Fruit fly (Drosophila melanogaster) whole organism, embryonic: ENCODE data around the gene CG3184.
A peak's percentile ranks its signal among the peaks of the same experiment; 100 is the strongest.

ENCODE experiments used
- Ada2b ChIP-seq: fragments of 200-800 bp; sonication (Bioruptor generic); IDR thresholded peaks from 2 replicates; pipeline ENCODE4 v1.3.6; 2022; ENCODE audit warnings: missing biosample characterization, missing genetic modification characterization
- Atf6 ChIP-seq: fragments of 200-800 bp; sonication (Bioruptor generic); IDR thresholded peaks from 2 replicates; pipeline ENCODE4 v1.3.6; 2022; ENCODE audit warnings: missing biosample characterization, missing genetic modification characterization
- B-H1 ChIP-seq: fragments of 200-800 bp; sonication (Bioruptor generic); IDR thresholded peaks from 3 replicates; pipeline ENCODE4 v1.3.6; 2022; ENCODE audit warnings: missing biosample characterization, missing genetic modification characterization
- C15 ChIP-seq: fragments of 200-800 bp; sonication (Bioruptor generic); IDR thresholded peaks from 3 replicates; pipeline ENCODE4 v1.3.6; 2022; ENCODE audit warnings: missing biosample characterization, missing genetic modification characterization
- CG10565 ChIP-seq: fragments of 200-800 bp; sonication (Bioruptor generic); optimal IDR thresholded peaks from 3 replicates; lab custom pipeline; 2016; ENCODE audit warnings: missing biosample characterization, mild to moderate bottlenecking, missing genetic modification characterization
- CG11560 ChIP-seq: fragments of 200-800 bp; sonication (Bioruptor generic); IDR thresholded peaks from 3 replicates; pipeline ENCODE4 v1.3.6; 2022; ENCODE audit warnings: missing biosample characterization, missing genetic modification characterization
- CG15696 ChIP-seq: fragments of 200-800 bp; sonication (Bioruptor generic); optimal IDR thresholded peaks from 2 replicates; lab custom pipeline; 2019; ENCODE audit warnings: missing biosample characterization, mild to moderate bottlenecking, missing genetic modification characterization, moderate library complexity
- CG17829 ChIP-seq: fragments of 200-800 bp; optimal IDR thresholded peaks from 2 replicates; lab custom pipeline; 2019; ENCODE audit warnings: missing biosample characterization, mild to moderate bottlenecking, missing genetic modification characterization, moderate library complexity
- CG2202 ChIP-seq: fragments of 200-800 bp; sonication (Bioruptor generic); optimal IDR thresholded peaks from 2 replicates; lab custom pipeline; 2018; ENCODE audit warnings: missing biosample characterization, mild to moderate bottlenecking, missing genetic modification characterization
- CG2875 ChIP-seq: fragments of 200-800 bp; sonication (Bioruptor generic); optimal IDR thresholded peaks from 2 replicates; lab custom pipeline; 2017; ENCODE audit warnings: missing biosample characterization, mild to moderate bottlenecking, missing genetic modification characterization, missing genetic modification reagents
- CG32772 ChIP-seq: fragments of 200-800 bp; sonication (Bioruptor generic); IDR thresholded peaks from 2 replicates; pipeline ENCODE4 v1.3.6; 2022; ENCODE audit warnings: missing biosample characterization, missing genetic modification characterization
- CG3838 ChIP-seq: fragments of 200-800 bp; sonication (Bioruptor generic); optimal IDR thresholded peaks from 3 replicates; lab custom pipeline; 2016; ENCODE audit warnings: missing biosample characterization, missing genetic modification characterization
- CG4820 ChIP-seq: fragments of 200-800 bp; sonication (Bioruptor generic); optimal IDR thresholded peaks from 3 replicates; lab custom pipeline; 2016; ENCODE audit warnings: missing biosample characterization, missing genetic modification characterization
- CG6654 ChIP-seq: fragments of 200-800 bp; sonication (Bioruptor generic); optimal IDR thresholded peaks from 2 replicates; lab custom pipeline; 2017; ENCODE audit warnings: missing biosample characterization, mild to moderate bottlenecking, missing genetic modification characterization
- CG7745 ChIP-seq: fragments of 200-800 bp; sonication (Bioruptor generic); optimal IDR thresholded peaks from 2 replicates; lab custom pipeline; 2018; ENCODE audit warnings: missing biosample characterization, mild to moderate bottlenecking, missing genetic modification characterization, moderate library complexity
- CG7987 ChIP-seq: fragments of 200-800 bp; sonication (Bioruptor generic); optimal IDR thresholded peaks from 2 replicates; lab custom pipeline; 2018; ENCODE audit warnings: missing biosample characterization, mild to moderate bottlenecking, missing genetic modification characterization, moderate library complexity
- CG9215 ChIP-seq: fragments of 200-800 bp; sonication (Bioruptor generic); IDR thresholded peaks from 2 replicates; pipeline ENCODE4 v1.3.6; 2022; ENCODE audit warnings: missing biosample characterization, missing genetic modification characterization
- Dad ChIP-seq: fragments of 200-800 bp; sonication (Bioruptor generic); optimal IDR thresholded peaks from 3 replicates; lab custom pipeline; 2016; ENCODE audit warnings: missing biosample characterization, missing genetic modification characterization
- Dbx ChIP-seq: fragments of 200-800 bp; sonication (Bioruptor generic); IDR thresholded peaks from 3 replicates; pipeline ENCODE4 v1.3.6; 2022; ENCODE audit warnings: missing biosample characterization, missing genetic modification characterization
- Dip3 ChIP-seq: fragments of 200-800 bp; sonication (Bioruptor generic); optimal IDR thresholded peaks from 3 replicates; lab custom pipeline; 2016; ENCODE audit warnings: missing biosample characterization, missing genetic modification characterization
- Doc2 ChIP-seq: fragments of 200-800 bp; sonication (Bioruptor generic); IDR thresholded peaks from 2 replicates; pipeline ENCODE4 v1.3.6; 2022; ENCODE audit warnings: missing biosample characterization, missing genetic modification characterization
- Fer1 ChIP-seq: fragments of 200-800 bp; sonication (Bioruptor generic); optimal IDR thresholded peaks from 2 replicates; lab custom pipeline; 2017; ENCODE audit warnings: missing biosample characterization, mild to moderate bottlenecking, missing genetic modification characterization
- HLHmδ ChIP-seq: fragments of 200-800 bp; sonication (Bioruptor generic); optimal IDR thresholded peaks from 2 replicates; lab custom pipeline; 2018; ENCODE audit warnings: missing biosample characterization, mild to moderate bottlenecking, missing genetic modification characterization, moderate library complexity
- Hey ChIP-seq: fragments of 200-800 bp; sonication (Bioruptor generic); optimal IDR thresholded peaks from 3 replicates; lab custom pipeline; 2018; ENCODE audit warnings: missing biosample characterization, mild to moderate bottlenecking, missing genetic modification characterization
- Hr39 ChIP-seq: fragments of >200 bp; optimal IDR thresholded peaks from 2 replicates; lab custom pipeline; 2017
- NC2α ChIP-seq: fragments of 200-800 bp; sonication (Bioruptor generic); optimal IDR thresholded peaks from 2 replicates; lab custom pipeline; 2016; ENCODE audit warnings: missing biosample characterization, missing genetic modification characterization
- Oli ChIP-seq: fragments of 200-800 bp; sonication (Bioruptor generic); optimal IDR thresholded peaks from 2 replicates; lab custom pipeline; 2018; ENCODE audit warnings: missing biosample characterization, mild to moderate bottlenecking, missing genetic modification characterization, moderate library complexity
- Poxn ChIP-seq: fragments of 200-800 bp; sonication (Bioruptor generic); IDR thresholded peaks from 2 replicates; pipeline ENCODE4 v1.3.6; 2022; ENCODE audit warnings: missing biosample characterization, missing genetic modification characterization
- Scr ChIP-seq: fragments of 200-800 bp; sonication (Bioruptor generic); IDR thresholded peaks from 2 replicates; pipeline ENCODE4 v1.3.6; 2022; ENCODE audit warnings: missing biosample characterization, missing genetic modification characterization; ENCODE audit not compliant: partially characterized antibody
- Sox100B ChIP-seq: fragments of 200-800 bp; sonication (Bioruptor generic); optimal IDR thresholded peaks from 3 replicates; lab custom pipeline; 2018; ENCODE audit warnings: missing biosample characterization, mild to moderate bottlenecking, missing genetic modification characterization
- Xrp1 ChIP-seq: fragments of 200-800 bp; sonication (Bioruptor generic); IDR thresholded peaks from 2 replicates; pipeline ENCODE4 v1.3.6; 2022; ENCODE audit warnings: missing biosample characterization, missing genetic modification characterization
- ab ChIP-seq: fragments of 200-800 bp; sonication (Bioruptor generic); optimal IDR thresholded peaks from 2 replicates; lab custom pipeline; 2016; ENCODE audit warnings: missing biosample characterization, missing genetic modification characterization
- ap ChIP-seq: fragments of 200-800 bp; sonication (Bioruptor generic); IDR thresholded peaks from 2 replicates; pipeline ENCODE4 v1.3.6; 2022; ENCODE audit warnings: missing biosample characterization, missing genetic modification characterization
- chn ChIP-seq: fragments of 200-800 bp; sonication (Bioruptor generic); optimal IDR thresholded peaks from 2 replicates; lab custom pipeline; 2016; ENCODE audit warnings: missing biosample characterization, missing genetic modification characterization
- dimm ChIP-seq: fragments of 200-800 bp; sonication (Bioruptor generic); IDR thresholded peaks from 2 replicates; pipeline ENCODE4 v1.3.6; 2022; ENCODE audit warnings: missing biosample characterization, missing genetic modification characterization
- dysf ChIP-seq: fragments of 200-800 bp; sonication (Bioruptor generic); IDR thresholded peaks from 3 replicates; pipeline ENCODE4 v1.3.6; 2022; ENCODE audit warnings: missing biosample characterization, missing genetic modification characterization
- ewg ChIP-seq: fragments of 200-800 bp; sonication (Bioruptor generic); optimal IDR thresholded peaks from 3 replicates; lab custom pipeline; 2017; ENCODE audit warnings: mild to moderate bottlenecking, missing biosample characterization, missing genetic modification reagents, missing genetic modification characterization
- jigr1 ChIP-seq: fragments of 200-800 bp; sonication (Bioruptor generic); IDR thresholded peaks from 3 replicates; pipeline ENCODE4 v1.3.6; 2022; ENCODE audit warnings: missing biosample characterization, missing genetic modification characterization
- maf-S ChIP-seq: fragments of 200-800 bp; sonication (Bioruptor generic); optimal IDR thresholded peaks from 2 replicates; lab custom pipeline; 2016; ENCODE audit warnings: missing biosample characterization, missing genetic modification characterization
- mirr ChIP-seq: fragments of 200-800 bp; sonication (Bioruptor generic); optimal IDR thresholded peaks from 3 replicates; lab custom pipeline; 2018; ENCODE audit warnings: missing biosample characterization, mild to moderate bottlenecking, missing genetic modification characterization
- nmo ChIP-seq: fragments of 200-800 bp; sonication (Bioruptor generic); optimal IDR thresholded peaks from 2 replicates; lab custom pipeline; 2018; ENCODE audit warnings: missing biosample characterization, mild to moderate bottlenecking, missing genetic modification characterization, moderate library complexity
- sd ChIP-seq: fragments of 200-800 bp; sonication (Bioruptor generic); optimal IDR thresholded peaks from 3 replicates; lab custom pipeline; 2018; ENCODE audit warnings: missing biosample characterization, mild to moderate bottlenecking, missing genetic modification characterization, moderate library complexity
- sens ChIP-seq: fragments of 200-800 bp; sonication (Bioruptor generic); peaks from one replicate; lab custom pipeline; 2016; ENCODE audit warnings: missing biosample characterization, missing genetic modification characterization
- sob ChIP-seq: fragments of 200-800 bp; sonication (Bioruptor generic); IDR thresholded peaks from 2 replicates; pipeline ENCODE4 v1.3.6; 2022; ENCODE audit warnings: missing biosample characterization, missing genetic modification characterization
- tin ChIP-seq: fragments of 200-800 bp; sonication (Bioruptor generic); optimal IDR thresholded peaks from 3 replicates; lab custom pipeline; 2016; ENCODE audit warnings: missing biosample characterization, missing genetic modification characterization
- tio ChIP-seq: fragments of 200-800 bp; sonication (Bioruptor generic); optimal IDR thresholded peaks from 2 replicates; lab custom pipeline; 2017; ENCODE audit warnings: missing biosample characterization, missing genetic modification characterization, inconsistent platforms
- twi ChIP-seq: fragments of 200-800 bp; optimal IDR thresholded peaks from 2 replicates; lab custom pipeline; 2019; ENCODE audit warnings: missing biosample characterization, mild to moderate bottlenecking, missing genetic modification characterization, moderate library complexity
- vvl ChIP-seq: fragments of 200-800 bp; sonication (Bioruptor generic); IDR thresholded peaks from 2 replicates; pipeline ENCODE4 v1.3.6; 2022; ENCODE audit warnings: missing biosample characterization, missing genetic modification characterization
- yki ChIP-seq: fragments of >200 bp; optimal IDR thresholded peaks from 3 replicates; lab custom pipeline; 2018
- zen ChIP-seq: fragments of 200-800 bp; sonication (Bioruptor generic); optimal IDR thresholded peaks from 3 replicates; lab custom pipeline; 2018; ENCODE audit warnings: missing biosample characterization, mild to moderate bottlenecking, missing genetic modification characterization, moderate library complexity
- zen2 ChIP-seq: fragments of 200-800 bp; sonication (Bioruptor generic); IDR thresholded peaks from 3 replicates; pipeline ENCODE4 v1.3.6; 2022; ENCODE audit warnings: missing biosample characterization, missing genetic modification characterization; ENCODE audit not compliant: partially characterized antibody
- zfh1 ChIP-seq: fragments of 200-800 bp; sonication (Bioruptor generic); IDR thresholded peaks from 3 replicates; pipeline ENCODE4 v1.3.6; 2022; ENCODE audit warnings: missing biosample characterization, missing genetic modification characterization

CG3184 gene

DNA sequence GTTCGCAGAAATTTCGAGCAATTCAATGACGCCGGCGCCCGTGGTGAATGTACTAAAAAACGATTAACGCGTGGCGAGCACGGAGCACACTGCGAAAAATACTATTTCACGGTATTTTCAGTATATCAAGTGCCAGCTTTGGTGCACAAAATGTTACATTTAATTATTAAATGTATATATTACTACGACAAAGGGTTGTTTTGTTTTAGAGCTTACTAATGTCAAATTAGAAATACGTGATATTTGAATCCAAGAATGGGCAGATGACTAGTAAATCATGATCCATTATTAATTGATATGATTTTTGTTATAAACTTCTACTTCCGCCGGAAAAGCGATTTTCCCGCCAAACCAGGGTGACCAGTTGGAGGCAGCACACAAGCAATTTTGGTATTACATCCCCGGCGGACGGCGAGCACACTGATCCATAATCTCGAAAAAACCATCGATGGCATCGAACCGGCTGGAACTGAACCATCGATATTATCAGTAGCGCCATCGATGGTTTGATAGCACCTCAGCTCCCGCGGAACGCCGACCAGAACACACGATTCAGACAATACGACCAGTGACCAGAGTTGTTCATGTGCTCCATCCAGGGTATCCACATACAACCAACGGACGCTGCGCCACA is 34.3 kb downstream of the CG3184 start, which contains the start of the genes CG3226 and Cdc7 (continued):
- TF ChIP-seq CG10565 (no peak), dimm (GFP tag; lab: Robert Waterston, UW) (no peak), CG3838 (GFP tag; lab: Kevin White, UChicago) (peak; percentile 35), Scr (peak; percentile 71), Hey (peak; percentile 40), tin (GFP tag; lab: Kevin White, UChicago) (peak; percentile 31), Hr39 (lab: Kevin White, UChicago) (no peak), CG2875 (GFP tag; lab: Kevin White, UChicago) (peak; percentile 78), maf-S (GFP tag; lab: Kevin White, UChicago) (peak; percentile 17), zfh1 (peak; percentile 68), ap (GFP tag; lab: Robert Waterston, UW) (peak; percentile 26; the same call in 1 of the 2 replicates), CG4820 (GFP tag; lab: Kevin White, UChicago) (peak; percentile 15), Poxn (no peak), Fer1 (GFP tag; lab: Kevin White, UChicago) (peak; percentile 90), CG32772 (no peak), zen (tag; lab: Kevin White, UChicago) (peak; percentile 23), sob (peak; percentile 74), CG9215 (no peak), NC2α (GFP tag; lab: Kevin White, UChicago) (no peak), sd (tag; lab: Kevin White, UChicago) (no peak), dysf (GFP tag; lab: Robert Waterston, UW) (peak; percentile 51; the same call in 1 of the 3 replicates), Xrp1 (no peak), CG6654 (GFP tag; lab: Kevin White, UChicago) (peak; percentile 43), CG15696 (tag; lab: Kevin White, UChicago) (peak; percentile 10), sens (GFP tag; lab: Kevin White, UChicago) (peak; percentile 87), CG2202 (tag; lab: Kevin White, UChicago) (peak; percentile 58), ab (no peak), Ada2b (GFP tag; lab: Robert Waterston, UW) (peak; percentile 33; the same call in 1 of the 2 replicates), vvl (GFP tag; lab: Robert Waterston, UW) (peak; percentile 78), mirr (GFP tag; lab: Kevin White, UChicago) (peak; percentile 73), CG7745 (tag; lab: Kevin White, UChicago) (peak; percentile 14), tio (GFP tag; lab: Kevin White, UChicago) (peak; percentile 51), CG11560 (tag; lab: Robert Waterston, UW) (no peak), jigr1 (GFP tag; lab: Robert Waterston, UW) (no peak), Dbx (GFP tag; lab: Robert Waterston, UW) (peak; percentile 72; the same call in 2 of the 3 replicates), nmo (peak; percentile 72), Atf6 (GFP tag; lab: Robert Waterston, UW) (peak; percentile 55; the same call in 1 of the 2 replicates), zen2 (GFP tag; lab: Robert Waterston, UW) (no peak), chn (GFP tag; lab: Kevin White, UChicago) (no peak), Doc2 (no peak), B-H1 (GFP tag; lab: Robert Waterston, UW) (peak; percentile 33; the same call in 1 of the 3 replicates), Sox100B (peak; percentile 84), C15 (GFP tag; lab: Robert Waterston, UW) (no peak), CG7987 (peak; percentile 89), ewg (GFP tag; lab: Kevin White, UChicago) (peak; percentile 60), twi (peak; percentile 65), Dad (GFP tag; lab: Kevin White, UChicago) (peak; percentile 43), HLHmδ (GFP tag; lab: Kevin White, UChicago) (peak; percentile 76), Dip3 (peak; percentile 28), yki (lab: Kevin White, UChicago) (no peak), CG17829 (tag; lab: Kevin White, UChicago) (peak; percentile 71), Oli (tag; lab: Kevin White, UChicago) (peak; percentile 53)
